Worm (Caenorhabditis elegans) whole organism, late embryonic: Measurements from ENCODE around the gene syd-2.

Source experiments
- C08G9.2 ChIP-seq: sonication (generic microtip); optimal IDR thresholded peaks from 2 replicates; lab custom pipeline; 2016; ENCODE audit warnings: mild to moderate bottlenecking, missing genetic modification characterization, moderate library complexity, missing compliant biosample characterization
- K02D7.2 ChIP-seq: sonication (generic microtip); optimal IDR thresholded peaks from 2 replicates; lab custom pipeline; 2017; ENCODE audit warnings: mild to moderate bottlenecking, missing genetic modification characterization, missing compliant biosample characterization
- K09A11.1 ChIP-seq: sonication (generic microtip); optimal IDR thresholded peaks from 2 replicates; lab custom pipeline; 2017; ENCODE audit warnings: antibody characterized with exemption, mild to moderate bottlenecking, missing genetic modification characterization, missing compliant biosample characterization; ENCODE audit not compliant: insufficient read depth
- T23F11.4 ChIP-seq: fragments of 200-800 bp; sonication (Bioruptor generic); optimal IDR thresholded peaks from 2 replicates; lab custom pipeline; 2018; ENCODE audit warnings: mild to moderate bottlenecking, missing genetic modification characterization, missing compliant biosample characterization
- Y22D7AL.16 ChIP-seq: sonication (generic microtip); optimal IDR thresholded peaks from 2 replicates; lab custom pipeline; 2016; ENCODE audit warnings: missing genetic modification characterization, missing compliant biosample characterization
- ama-1 ChIP-seq: fragments of 150-350 bp; optimal IDR thresholded peaks from 2 replicates; lab custom pipeline; 2014
- ceh-2 ChIP-seq: sonication (generic microtip); optimal IDR thresholded peaks from 2 replicates; lab custom pipeline; 2016; ENCODE audit warnings: missing genotype, missing genetic modification characterization, missing compliant biosample characterization
- ceh-24 ChIP-seq: sonication (generic microtip); optimal IDR thresholded peaks from 2 replicates; lab custom pipeline; 2016; ENCODE audit warnings: mild to moderate bottlenecking, missing genetic modification characterization, missing compliant biosample characterization
- ceh-31 ChIP-seq: sonication (generic microtip); optimal IDR thresholded peaks from 2 replicates; lab custom pipeline; 2016; ENCODE audit warnings: missing genetic modification characterization, missing compliant biosample characterization
- ceh-34 ChIP-seq: sonication (generic microtip); optimal IDR thresholded peaks from 2 replicates; lab custom pipeline; 2016; ENCODE audit warnings: mild to moderate bottlenecking, missing genetic modification characterization, missing compliant biosample characterization
- ceh-9 ChIP-seq: sonication (generic microtip); optimal IDR thresholded peaks from 2 replicates; lab custom pipeline; 2016; ENCODE audit warnings: mild to moderate bottlenecking, missing genetic modification characterization, inconsistent platforms, missing compliant biosample characterization
- dmd-4 ChIP-seq: sonication (generic microtip); optimal IDR thresholded peaks from 2 replicates; lab custom pipeline; 2016; ENCODE audit warnings: borderline replicate concordance, missing genetic modification characterization, missing compliant biosample characterization
- ets-4 ChIP-seq: sonication (generic microtip); optimal IDR thresholded peaks from 2 replicates; lab custom pipeline; 2016; ENCODE audit warnings: missing genetic modification characterization, missing compliant biosample characterization
- fkh-6 ChIP-seq: sonication (generic microtip); optimal IDR thresholded peaks from 2 replicates; lab custom pipeline; 2016; ENCODE audit warnings: missing genetic modification characterization, missing compliant biosample characterization
- gmeb-2 ChIP-seq: sonication (generic microtip); optimal IDR thresholded peaks from 2 replicates; lab custom pipeline; 2016; ENCODE audit warnings: missing genetic modification characterization, inconsistent platforms, missing compliant biosample characterization
- hlh-13 ChIP-seq: fragments of 200-800 bp; sonication (Bioruptor generic); optimal IDR thresholded peaks from 2 replicates; lab custom pipeline; 2018; ENCODE audit warnings: mild to moderate bottlenecking, missing genetic modification characterization, missing compliant biosample characterization
- hlh-15 ChIP-seq: sonication (generic microtip); optimal IDR thresholded peaks from 2 replicates; lab custom pipeline; 2016; ENCODE audit warnings: missing genetic modification characterization, missing compliant biosample characterization
- lin-11 ChIP-seq: fragments of 200-800 bp; sonication (Bioruptor generic); optimal IDR thresholded peaks from 2 replicates; lab custom pipeline; 2018; ENCODE audit warnings: mild to moderate bottlenecking, missing genetic modification characterization, missing compliant biosample characterization
- mec-3 ChIP-seq: sonication (generic microtip); optimal IDR thresholded peaks from 2 replicates; lab custom pipeline; 2016; ENCODE audit warnings: borderline replicate concordance, missing genetic modification characterization, missing compliant biosample characterization
- nfya-1 ChIP-seq: sonication (generic microtip); optimal IDR thresholded peaks from 2 replicates; lab custom pipeline; 2017; ENCODE audit warnings: missing genetic modification characterization, mild to moderate bottlenecking, missing compliant biosample characterization, antibody characterized with exemption, moderate library complexity
- nhr-11 ChIP-seq: fragments of 150-350 bp; optimal IDR thresholded peaks from 2 replicates; lab custom pipeline; 2014; ENCODE audit warnings: missing biosample characterization, missing genetic modification characterization
- npax-4 ChIP-seq: sonication (generic microtip); optimal IDR thresholded peaks from 2 replicates; lab custom pipeline; 2016; ENCODE audit warnings: missing genetic modification characterization, missing compliant biosample characterization
- pag-3 ChIP-seq: sonication (generic microtip); optimal IDR thresholded peaks from 2 replicates; lab custom pipeline; 2016; ENCODE audit warnings: missing compliant biosample characterization, missing genetic modification characterization, borderline replicate concordance
- pat-9 ChIP-seq: fragments of 200-800 bp; sonication (Bioruptor generic); optimal IDR thresholded peaks from 2 replicates; lab custom pipeline; 2018; ENCODE audit warnings: mild to moderate bottlenecking, missing genetic modification characterization, moderate library complexity, missing compliant biosample characterization
- pax-1 ChIP-seq: fragments of 150-350 bp; optimal IDR thresholded peaks from 2 replicates; lab custom pipeline; 2014; ENCODE audit warnings: missing biosample characterization, missing genetic modification characterization
- sdc-2 ChIP-seq: sonication (generic microtip); optimal IDR thresholded peaks from 2 replicates; lab custom pipeline; 2016; ENCODE audit warnings: missing genotype, missing genetic modification characterization, missing compliant biosample characterization
- sox-2 ChIP-seq: fragments of 200-800 bp; sonication (Bioruptor generic); IDR thresholded peaks from 2 replicates; pipeline ENCODE4 v1.3.6; 2022; ENCODE audit warnings: missing genetic modification reagents, missing genetic modification characterization, missing compliant biosample characterization
- syd-9 ChIP-seq: sonication (generic microtip); optimal IDR thresholded peaks from 2 replicates; lab custom pipeline; 2016; ENCODE audit warnings: mild to moderate bottlenecking, missing genetic modification characterization, moderate library complexity, missing compliant biosample characterization
- tbx-2 ChIP-seq: sonication (generic microtip); optimal IDR thresholded peaks from 2 replicates; lab custom pipeline; 2016; ENCODE audit warnings: missing genetic modification characterization, missing compliant biosample characterization
- unc-3 ChIP-seq, 2 experiments: fragments of 200-800 bp in 1 of 2; sonication (Bioruptor generic) in 1 of 2; sonication (generic microtip) in 1 of 2; conservative IDR thresholded peaks in 1 of 2; optimal IDR thresholded peaks in 1 of 2; 2 replicates each; pipeline versions ENCODE4 v1.3.6 to Lab custom; 2016 to 2022; ENCODE audit warnings: missing compliant biosample characterization in 2 of 2, missing genetic modification characterization in 2 of 2, missing genetic modification reagents in 1 of 2
- unc-55 ChIP-seq: sonication (generic microtip); optimal IDR thresholded peaks from 2 replicates; lab custom pipeline; 2017; ENCODE audit warnings: missing biosample characterization, missing genetic modification reagents, missing genetic modification characterization
- zip-5 ChIP-seq: sonication (generic microtip); optimal IDR thresholded peaks from 2 replicates; lab custom pipeline; 2016; ENCODE audit warnings: missing genetic modification characterization, missing compliant biosample characterization
- ztf-16 ChIP-seq: sonication (generic microtip); optimal IDR thresholded peaks from 2 replicates; lab custom pipeline; 2017; ENCODE audit warnings: missing genetic modification characterization, missing compliant biosample characterization

syd-2 gene

ce11 chrX:10516549-10516948 lies 38.5 kb downstream of the syd-2 start:
- no peak for TF ChIP-seq ceh-31 (tag; lab: Kevin White, UChicago)
- TF ChIP-seq C08G9.2 (tag; lab: Kevin White, UChicago): no peak
- no peak for TF ChIP-seq ceh-2 (tag; lab: Kevin White, UChicago)
- no peak for TF ChIP-seq sox-2 (GFP tag; lab: Robert Waterston, UW)
- no peak for TF ChIP-seq T23F11.4
- no peak for TF ChIP-seq lin-11 (tag; lab: Kevin White, UChicago)
- TF ChIP-seq dmd-4: no peak
- no peak for TF ChIP-seq gmeb-2
- no peak for TF ChIP-seq mec-3 (tag; lab: Kevin White, UChicago)
- no peak for TF ChIP-seq syd-9 (tag; lab: Kevin White, UChicago)
- TF ChIP-seq nfya-1: no peak
- no peak for TF ChIP-seq unc-3 (GFP tag; conservative IDR thresholded peaks at IDR 0.05; lab: Robert Waterston, UW)
- no peak for TF ChIP-seq unc-3 (tag; optimal IDR thresholded peaks at IDR 0.05; lab: Kevin White, UChicago)
- no peak for TF ChIP-seq unc-55
- TF ChIP-seq npax-4 (tag; lab: Kevin White, UChicago): no peak
- TF ChIP-seq, all 69 proteins: peak for 0

ce11 chrX:10514834-10515233 lies 40.2 kb downstream of the syd-2 start:
- TF ChIP-seq pax-1 (tag; lab: Kevin White, UChicago) (no peak), nfya-1 (peak; percentile 59)

- TF ChIP-seq ztf-16 (tag; lab: Kevin White, UChicago) (no peak), ceh-9 (tag; lab: Kevin White, UChicago) (no peak), K02D7.2 (no peak), ets-4 (tag; lab: Kevin White, UChicago) (no peak), fkh-6 (tag; lab: Kevin White, UChicago) (no peak), pag-3 (tag; lab: Kevin White, UChicago) (no peak), K09A11.1 (tag; lab: Kevin White, UChicago) (no peak)
- TF ChIP-seq, all 69 proteins: peak for 0
Observed at ce11 chrX:10514056-10514455, 41.0 kb downstream of the syd-2 start.

ce11 chrX:10507971-10508370 lies 47.1 kb downstream of the syd-2 start:
- no peak for TF ChIP-seq Y22D7AL.16 (tag; lab: Kevin White, UChicago)
- no peak for TF ChIP-seq mec-3 (tag; lab: Kevin White, UChicago)
- no peak for TF ChIP-seq ceh-2 (tag; lab: Kevin White, UChicago)
- no peak for TF ChIP-seq tbx-2 (tag; lab: Kevin White, UChicago)
- TF ChIP-seq zip-5: no peak
- no peak for TF ChIP-seq dmd-4
- no peak for TF ChIP-seq npax-4 (tag; lab: Kevin White, UChicago)
- TF ChIP-seq ama-1 (lab: Kevin White, UChicago): no peak
- no peak for TF ChIP-seq ceh-34 (tag; lab: Kevin White, UChicago)
- TF ChIP-seq hlh-15 (tag; lab: Kevin White, UChicago): no peak
- TF ChIP-seq T23F11.4: no peak
- TF ChIP-seq, all 69 proteins: peak for 0

- peak; percentile 80 for TF ChIP-seq nfya-1
- TF ChIP-seq nhr-11: no peak
- TF ChIP-seq pat-9 (tag; lab: Kevin White, UChicago): no peak
- TF ChIP-seq ets-4 (tag; lab: Kevin White, UChicago): no peak
- TF ChIP-seq ceh-31 (tag; lab: Kevin White, UChicago): peak; percentile 37
Observed at ce11 chrX:10505193-10505592, 49.8 kb downstream of the syd-2 start.

- TF ChIP-seq sdc-2: no peak
- TF ChIP-seq hlh-13 (GFP tag; lab: Kevin White, UChicago): no peak
- no peak for TF ChIP-seq ceh-24 (tag; lab: Kevin White, UChicago)
- TF ChIP-seq, all 69 proteins: peak for 0
Observed at ce11 chrX:10503393-10503792, 51.6 kb downstream of the syd-2 start.
